Fruit fly (Drosophila melanogaster): ENCODE data around the gene pygo.

- TF ChIP-seq Hr96 (GFP tag; optimal IDR thresholded peaks at IDR 0.05) (no peak), Crg-1 (GFP tag; optimal IDR thresholded peaks at IDR 0.05) (no peak), CG14711 (tag; optimal IDR thresholded peaks at IDR 0.05) (no peak)
Measured at dm6 chr3R:31603246-31603645, 22.7 kb upstream of the pygo start.
